Fruit fly (Drosophila melanogaster) whole organism, embryonic: ENCODE measurements around the gene puc.
A peak's percentile ranks its signal among the peaks of the same experiment; 100 is the strongest.

Experiments used
- ATbp ChIP-seq: fragments of 200-800 bp; sonication (Bioruptor generic); optimal IDR thresholded peaks from 2 replicates; lab custom pipeline; 2017; ENCODE audit warnings: missing biosample characterization, mild to moderate bottlenecking, missing genetic modification characterization, missing genetic modification reagents
- Adf1 ChIP-seq: fragments of 200-800 bp; sonication (Bioruptor generic); IDR thresholded peaks from 2 replicates; pipeline ENCODE4 v1.3.6; 2022; ENCODE audit warnings: missing biosample characterization, missing genetic modification characterization
- CG10431 ChIP-seq: fragments of 200-800 bp; sonication (Bioruptor generic); optimal IDR thresholded peaks from 3 replicates; lab custom pipeline; 2018; ENCODE audit warnings: missing biosample characterization, mild to moderate bottlenecking, missing genetic modification characterization
- CG10462 ChIP-seq: fragments of 200-800 bp; sonication (Bioruptor generic); optimal IDR thresholded peaks from 2 replicates; lab custom pipeline; 2016; ENCODE audit warnings: missing biosample characterization, missing genetic modification characterization
- CG11695 ChIP-seq: fragments of 200-800 bp; sonication (Bioruptor generic); IDR thresholded peaks from 3 replicates; pipeline ENCODE4 v1.3.6; 2022; ENCODE audit warnings: missing biosample characterization, missing genetic modification characterization
- CG12769 ChIP-seq: fragments of 200-800 bp; sonication (Bioruptor generic); optimal IDR thresholded peaks from 2 replicates; lab custom pipeline; 2019; ENCODE audit warnings: missing biosample characterization, mild to moderate bottlenecking, missing genetic modification characterization, moderate library complexity
- CG13775 ChIP-seq: fragments of 200-800 bp; sonication (Bioruptor generic); optimal IDR thresholded peaks from 3 replicates; lab custom pipeline; 2017; ENCODE audit warnings: missing biosample characterization, mild to moderate bottlenecking, missing genetic modification characterization
- CG14014 ChIP-seq: fragments of 200-800 bp; sonication (Bioruptor generic); IDR thresholded peaks from 2 replicates; pipeline ENCODE4 v1.3.6; 2022; ENCODE audit warnings: missing biosample characterization, missing genetic modification characterization
- CG14050 ChIP-seq: fragments of 200-800 bp; sonication (Bioruptor generic); IDR thresholded peaks from 3 replicates; pipeline ENCODE4 v1.3.6; 2022; ENCODE audit warnings: missing biosample characterization, missing genetic modification characterization
- CG17186 ChIP-seq: fragments of 200-800 bp; sonication (Bioruptor generic); optimal IDR thresholded peaks from 3 replicates; lab custom pipeline; 2017; ENCODE audit warnings: missing biosample characterization, missing genetic modification reagents, missing genetic modification characterization
- CG17912 ChIP-seq: fragments of 200-800 bp; sonication (Bioruptor generic); optimal IDR thresholded peaks from 2 replicates; lab custom pipeline; 2018; ENCODE audit warnings: missing biosample characterization, mild to moderate bottlenecking, missing genetic modification characterization
- CG2116 ChIP-seq: fragments of 200-800 bp; sonication (Bioruptor generic); optimal IDR thresholded peaks from 3 replicates; lab custom pipeline; 2018; ENCODE audit warnings: missing biosample characterization, mild to moderate bottlenecking, missing genetic modification characterization
- CG2120 ChIP-seq: fragments of 200-800 bp; sonication (Bioruptor generic); optimal IDR thresholded peaks from 3 replicates; lab custom pipeline; 2016; ENCODE audit warnings: missing biosample characterization, missing genetic modification characterization
- CG31365 ChIP-seq: fragments of 200-800 bp; sonication (Bioruptor generic); optimal IDR thresholded peaks from 2 replicates; lab custom pipeline; 2018; ENCODE audit warnings: missing biosample characterization, mild to moderate bottlenecking, missing genetic modification characterization
- CG3281 ChIP-seq: fragments of 200-800 bp; sonication (Bioruptor generic); optimal IDR thresholded peaks from 3 replicates; lab custom pipeline; 2017; ENCODE audit warnings: missing biosample characterization, mild to moderate bottlenecking, missing genetic modification characterization
- CG34376 ChIP-seq: fragments of 200-800 bp; sonication (Bioruptor generic); optimal IDR thresholded peaks from 2 replicates; lab custom pipeline; 2018; ENCODE audit warnings: missing biosample characterization, mild to moderate bottlenecking, missing genetic modification characterization
- CG6272 ChIP-seq: fragments of 200-800 bp; sonication (Bioruptor generic); IDR thresholded peaks from 2 replicates; pipeline ENCODE4 v1.3.6; 2022; ENCODE audit warnings: missing biosample characterization, missing genetic modification characterization
- CG8388 ChIP-seq: fragments of 200-800 bp; sonication (Bioruptor generic); optimal IDR thresholded peaks from 2 replicates; lab custom pipeline; 2019; ENCODE audit warnings: missing biosample characterization, mild to moderate bottlenecking, missing genetic modification characterization, moderate library complexity
- CG8765 ChIP-seq: fragments of 200-800 bp; sonication (Bioruptor generic); IDR thresholded peaks from 2 replicates; pipeline ENCODE4 v1.3.6; 2022; ENCODE audit warnings: missing biosample characterization, missing genetic modification characterization
- D19A ChIP-seq: fragments of 200-800 bp; optimal IDR thresholded peaks from 3 replicates; lab custom pipeline; 2019; ENCODE audit warnings: missing biosample characterization, mild to moderate bottlenecking, missing genetic modification characterization, moderate library complexity
- Dek ChIP-seq: fragments of 200-800 bp; sonication (Bioruptor generic); optimal IDR thresholded peaks from 3 replicates; lab custom pipeline; 2019; ENCODE audit warnings: missing biosample characterization, mild to moderate bottlenecking, missing genetic modification characterization, moderate library complexity
- Elba2 ChIP-seq: fragments of 200-800 bp; sonication (Bioruptor generic); optimal IDR thresholded peaks from 3 replicates; lab custom pipeline; 2016; ENCODE audit warnings: missing biosample characterization, missing genetic modification characterization
- Ets65A ChIP-seq: fragments of 200-800 bp; sonication (Bioruptor generic); peaks from one replicate; lab custom pipeline; 2016; ENCODE audit warnings: missing biosample characterization, missing genetic modification characterization
- Fer3 ChIP-seq: fragments of 200-800 bp; sonication (Bioruptor generic); optimal IDR thresholded peaks from 2 replicates; lab custom pipeline; 2018; ENCODE audit warnings: missing biosample characterization, mild to moderate bottlenecking, missing genetic modification characterization, moderate library complexity
- Hr3 ChIP-seq: fragments of 200-800 bp; sonication (Bioruptor generic); optimal IDR thresholded peaks from 3 replicates; lab custom pipeline; 2016; ENCODE audit warnings: missing biosample characterization, missing genetic modification characterization
- Med ChIP-seq: fragments of 200-800 bp; sonication (Bioruptor generic); peaks from one replicate; lab custom pipeline; 2016; ENCODE audit warnings: missing biosample characterization, missing genetic modification characterization, mild to moderate bottlenecking, inconsistent platforms, moderate library complexity
- Rx ChIP-seq: fragments of 200-800 bp; sonication (Bioruptor generic); IDR thresholded peaks from 2 replicates; pipeline ENCODE4 v1.3.6; 2022; ENCODE audit warnings: missing biosample characterization, missing genetic modification characterization
- Taf1 ChIP-seq: fragments of 200-800 bp; sonication (Bioruptor generic); IDR thresholded peaks from 2 replicates; pipeline ENCODE4 v1.3.6; 2022; ENCODE audit warnings: missing biosample characterization, missing genetic modification characterization
- abd-A ChIP-seq: fragments of 200-800 bp; sonication (Bioruptor generic); optimal IDR thresholded peaks from 3 replicates; lab custom pipeline; 2019; ENCODE audit warnings: missing biosample characterization, mild to moderate bottlenecking, missing genetic modification characterization, moderate library complexity
- amos ChIP-seq: fragments of 200-800 bp; sonication (Bioruptor generic); IDR thresholded peaks from 2 replicates; pipeline ENCODE4 v1.3.6; 2022; ENCODE audit warnings: missing biosample characterization, missing genetic modification characterization; ENCODE audit not compliant: partially characterized antibody
- aop ChIP-seq: fragments of 200-800 bp; sonication (Bioruptor generic); IDR thresholded peaks from 2 replicates; pipeline ENCODE4 v1.3.6; 2022; ENCODE audit warnings: missing biosample characterization, missing genetic modification characterization
- eve ChIP-seq, 2 experiments: fragments of >200 bp; optimal IDR thresholded peaks; 2 replicates each; lab custom pipeline; 2017; ENCODE audit warnings: missing biosample characterization in 2 of 2, missing genetic modification characterization in 2 of 2
- gcm2 ChIP-seq: fragments of 200-800 bp; sonication (Bioruptor generic); optimal IDR thresholded peaks from 2 replicates; lab custom pipeline; 2016; ENCODE audit warnings: missing biosample characterization, missing genetic modification characterization
- gem ChIP-seq: fragments of 200-800 bp; sonication (Bioruptor generic); optimal IDR thresholded peaks from 2 replicates; lab custom pipeline; 2019; ENCODE audit warnings: missing biosample characterization, mild to moderate bottlenecking, missing genetic modification characterization, moderate library complexity
- gsb ChIP-seq: fragments of 200-800 bp; sonication (Bioruptor generic); IDR thresholded peaks from 2 replicates; pipeline ENCODE4 v1.3.6; 2022; ENCODE audit warnings: missing biosample characterization, missing genetic modification characterization
- mam ChIP-seq: fragments of 200-800 bp; sonication (Bioruptor generic); optimal IDR thresholded peaks from 3 replicates; lab custom pipeline; 2016; ENCODE audit warnings: missing biosample characterization, missing genetic modification characterization
- otp ChIP-seq: fragments of 200-800 bp; sonication (Bioruptor generic); IDR thresholded peaks from 3 replicates; pipeline ENCODE4, ENCODE4 v1.3.6; 2022; ENCODE audit warnings: missing biosample characterization, missing genetic modification characterization
- prd ChIP-seq, 3 experiments: fragments of >200 bp in 2 of 3; fragments of 200-800 bp in 1 of 3; sonication (Bioruptor generic) in 1 of 3; optimal IDR thresholded peaks in 2 of 3; IDR thresholded peaks in 1 of 3; 2 replicates in 2 of 3; 3 replicates in 1 of 3; pipeline versions ENCODE4 v1.3.6 to Lab custom; 2017 to 2022; ENCODE audit warnings: missing biosample characterization in 1 of 3, missing genetic modification characterization in 1 of 3
- pros ChIP-seq: fragments of 200-800 bp; sonication (Bioruptor generic); optimal IDR thresholded peaks from 3 replicates; lab custom pipeline; 2019; ENCODE audit warnings: missing biosample characterization, mild to moderate bottlenecking, missing genetic modification characterization, moderate library complexity
- row ChIP-seq: fragments of 200-800 bp; sonication (Bioruptor generic); IDR thresholded peaks from 3 replicates; pipeline ENCODE4 v1.3.6; 2022; ENCODE audit warnings: missing biosample characterization, missing genetic modification characterization
- sens ChIP-seq: fragments of 200-800 bp; sonication (Bioruptor generic); peaks from one replicate; lab custom pipeline; 2016; ENCODE audit warnings: missing biosample characterization, missing genetic modification characterization
- sna ChIP-seq: fragments of 200-800 bp; sonication (Bioruptor generic); IDR thresholded peaks from 2 replicates; pipeline ENCODE4 v1.3.6; 2022; ENCODE audit warnings: missing biosample characterization, missing genetic modification characterization; ENCODE audit not compliant: partially characterized antibody
- sr ChIP-seq: fragments of 200-800 bp; sonication (Bioruptor generic); IDR thresholded peaks from 3 replicates; pipeline ENCODE4 v1.3.6; 2022; ENCODE audit warnings: missing biosample characterization, missing genetic modification characterization
- stc ChIP-seq: fragments of 200-800 bp; sonication (Bioruptor generic); IDR thresholded peaks from 2 replicates; pipeline ENCODE4 v1.3.6; 2022; ENCODE audit warnings: missing biosample characterization, missing genetic modification characterization
- sug ChIP-seq: fragments of 200-800 bp; optimal IDR thresholded peaks from 2 replicates; lab custom pipeline; 2019; ENCODE audit warnings: missing biosample characterization, mild to moderate bottlenecking, missing genetic modification characterization, moderate library complexity
- tll ChIP-seq, 2 experiments: fragments of 200-800 bp in 1 of 2; fragments of >200 bp in 1 of 2; sonication (Bioruptor generic) in 1 of 2; optimal IDR thresholded peaks; 2 replicates each; lab custom pipeline; 2017 to 2019; ENCODE audit warnings: missing biosample characterization in 2 of 2, missing genetic modification characterization in 2 of 2, mild to moderate bottlenecking in 1 of 2, moderate library complexity in 1 of 2
- ttk ChIP-seq: fragments of 200-800 bp; sonication (Bioruptor generic); IDR thresholded peaks from 2 replicates; pipeline ENCODE4 v2.1.2; 2022; ENCODE audit warnings: missing biosample characterization, missing genetic modification characterization

puc gene

DNA sequence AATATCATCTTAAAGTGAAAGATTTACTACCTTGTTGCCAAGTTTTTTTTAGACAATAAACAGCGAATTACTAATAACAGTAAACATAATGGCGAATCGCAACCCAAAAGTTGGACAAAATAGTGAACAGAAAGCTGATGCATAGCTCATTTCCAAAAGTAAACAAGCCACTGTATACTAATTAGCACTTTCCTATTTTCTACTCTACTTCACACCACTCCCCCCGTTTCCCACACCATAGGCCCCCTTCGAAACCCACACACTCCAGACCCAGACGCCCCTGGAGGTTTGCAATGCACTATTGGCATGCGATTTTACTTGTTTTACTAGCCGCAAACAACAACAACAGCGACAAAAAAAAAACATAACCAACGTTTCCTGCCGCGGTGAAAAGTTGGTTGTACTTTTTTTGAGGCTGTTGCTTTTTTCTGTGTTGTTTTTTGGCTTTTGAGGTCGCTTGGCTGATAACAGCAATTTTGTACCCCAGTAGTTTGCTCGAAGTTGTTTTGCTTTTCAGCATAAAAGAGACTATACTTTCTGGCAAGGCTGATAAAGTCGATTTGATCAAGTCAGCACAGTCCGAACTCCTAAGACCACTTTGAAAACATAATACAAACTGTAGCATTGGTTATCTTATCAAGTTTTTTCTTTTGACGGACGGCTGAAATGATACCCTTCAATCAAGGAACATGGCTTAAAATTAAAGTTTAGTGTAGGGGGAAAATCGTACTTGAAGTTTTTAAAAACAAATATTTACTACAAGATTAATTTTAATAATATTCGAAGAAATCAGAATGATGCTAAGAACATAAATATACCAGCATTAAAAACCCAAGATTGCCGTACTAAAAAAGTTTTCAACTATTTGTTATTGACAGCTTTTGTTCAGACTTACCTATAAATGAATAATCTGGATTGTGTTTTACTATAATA lies 2.0 kb downstream of the puc start (continued):
- TF ChIP-seq abd-A (tag; lab: Kevin White, UChicago) (no peak), CG17912 (GFP tag; lab: Kevin White, UChicago) (no peak), CG14014 (GFP tag; lab: Robert Waterston, UW) (no peak), amos (GFP tag; lab: Robert Waterston, UW) (no peak), D19A (tag; lab: Kevin White, UChicago) (peak; percentile 50), Taf1 (no peak), sr (GFP tag; lab: Robert Waterston, UW) (no peak), Fer3 (tag; lab: Kevin White, UChicago) (no peak), Elba2 (GFP tag; lab: Kevin White, UChicago) (no peak), CG10462 (no peak), CG34376 (GFP tag; lab: Kevin White, UChicago) (peak; percentile 10), CG11695 (no peak), Adf1 (GFP tag; lab: Robert Waterston, UW) (no peak), Med (GFP tag; lab: Kevin White, UChicago) (peak; percentile 46), CG14050 (GFP tag; lab: Robert Waterston, UW) (no peak), CG3281 (GFP tag; lab: Kevin White, UChicago) (peak; percentile 17), Rx (no peak), gcm2 (GFP tag; lab: Kevin White, UChicago) (no peak), sug (no peak), CG10431 (GFP tag; lab: Kevin White, UChicago) (no peak), CG2116 (GFP tag; lab: Kevin White, UChicago) (peak; percentile 5), CG2120 (GFP tag; lab: Kevin White, UChicago) (peak; percentile 27), CG13775 (GFP tag; lab: Kevin White, UChicago) (no peak), pros (GFP tag; lab: Kevin White, UChicago) (no peak), CG8765 (no peak), CG17186 (GFP tag; lab: Kevin White, UChicago) (no peak), ttk (GFP tag; lab: Robert Waterston, UW) (no peak), gsb (GFP tag; lab: Robert Waterston, UW) (no peak), Hr3 (GFP tag; lab: Kevin White, UChicago) (no peak), mam (GFP tag; lab: Kevin White, UChicago) (no peak), ATbp (GFP tag; lab: Kevin White, UChicago) (peak; percentile 4), CG12769 (tag; lab: Kevin White, UChicago) (no peak), Ets65A (GFP tag; lab: Kevin White, UChicago) (no peak), CG6272 (GFP tag; lab: Robert Waterston, UW) (no peak), stc (GFP tag; lab: Robert Waterston, UW) (no peak), aop (GFP tag; lab: Robert Waterston, UW) (no peak), row (GFP tag; lab: Robert Waterston, UW) (no peak), CG8388 (no peak), sens (no peak), eve (GFP tag; optimal IDR thresholded peaks at IDR 0.05; lab: Kevin White, UChicago) (no peak), Dek (no peak), gem (peak; percentile 0), sna (GFP tag; lab: Robert Waterston, UW) (no peak), tll (GFP tag; optimal IDR thresholded peaks at IDR 0.05; lab: Kevin White, UChicago) (no peak), prd (optimal IDR thresholded peaks at IDR 0.05; lab: Kevin White, UChicago) (no peak), prd (GFP tag; IDR thresholded peaks at IDR 0.05; lab: Robert Waterston, UW) (no peak), CG31365 (tag; lab: Kevin White, UChicago) (no peak), otp (no peak)
